Worm (Caenorhabditis elegans): Measurements from ENCODE around the gene F56D6.8.

F56D6.8 gene

DNA sequence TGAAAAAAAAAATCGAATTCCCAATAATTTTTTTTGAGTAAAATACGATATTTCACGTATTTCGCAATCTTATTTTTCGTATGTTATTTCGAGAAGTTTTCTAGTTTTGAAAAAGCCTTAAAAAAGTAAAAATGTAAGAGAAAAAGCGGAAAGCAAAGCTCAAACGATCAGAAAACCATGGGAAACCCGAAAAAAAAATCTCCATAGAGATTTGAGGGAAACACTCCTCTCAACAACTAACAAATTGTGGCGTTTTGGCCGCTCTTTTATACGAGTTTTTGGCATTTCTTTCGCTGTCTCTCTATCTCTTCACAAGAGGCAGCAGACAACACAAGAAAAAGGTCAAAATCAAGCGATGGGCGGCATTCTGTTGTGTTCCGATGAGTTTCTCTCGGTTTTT, 19.8 kb downstream of the F56D6.8 start:
- TF ChIP-seq lin-32 (GFP tag; optimal IDR thresholded peaks at IDR 0.05) (no peak), ceh-83 (GFP tag; optimal IDR thresholded peaks at IDR 0.05) (peak; percentile 34), sptf-1 (tag; optimal IDR thresholded peaks at IDR 0.05) (peak; percentile 18)

DNA sequence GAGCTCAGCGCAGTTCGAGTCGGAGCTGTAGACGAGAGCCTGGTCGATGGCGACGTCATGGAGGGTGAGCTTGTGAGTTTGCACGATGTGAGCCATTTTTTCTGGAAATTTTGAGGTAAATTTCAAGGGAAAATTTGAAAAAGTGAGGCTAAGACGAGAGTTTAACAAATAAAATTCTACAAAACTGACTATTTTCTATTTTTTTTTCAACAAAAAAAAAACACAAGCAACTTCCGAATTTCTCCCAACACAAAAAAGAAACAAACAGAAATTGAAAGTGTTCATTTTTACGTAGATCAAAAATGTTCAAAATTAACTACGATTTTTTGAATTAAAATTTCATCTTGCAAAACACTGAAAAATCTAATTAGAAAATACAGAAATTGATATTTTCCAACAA, 20.5 kb downstream of the F56D6.8 start, which contains the start of gene F37C4.5:
Gene F37C4.5 (minus strand): TSS at position 101 of the 400 bp plus-strand sequence.
- TF ChIP-seq snpc-4 (tag; optimal IDR thresholded peaks at IDR 0.05), result no peak
- TF ChIP-seq blmp-1 (tag; optimal IDR thresholded peaks at IDR 0.05), result no peak

DNA sequence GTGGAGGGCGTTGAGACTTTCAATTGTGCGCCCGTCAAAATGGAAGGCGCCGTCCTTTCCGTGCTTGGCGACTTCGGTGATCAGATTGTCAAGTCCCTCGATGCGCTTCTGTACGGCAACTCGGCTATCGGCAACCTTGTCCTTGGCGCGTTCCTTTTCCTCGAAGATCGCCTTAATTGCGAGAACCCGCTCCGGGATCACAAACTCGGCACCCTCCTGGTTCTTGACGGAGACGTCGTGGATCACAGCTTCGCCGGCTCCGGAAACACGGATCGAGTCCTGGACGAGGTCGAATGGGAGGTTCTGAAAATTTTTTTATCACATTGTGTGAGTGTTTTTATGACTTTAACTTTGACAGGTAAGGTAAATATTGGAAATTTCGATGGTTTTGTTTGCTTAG, 21.0 kb downstream of the F56D6.8 start:
- TF ChIP-seq blmp-1 (tag; optimal IDR thresholded peaks at IDR 0.05) (no peak), tbx-8 (GFP tag; optimal IDR thresholded peaks at IDR 0.05) (no peak), ceh-43 (GFP tag; optimal IDR thresholded peaks at IDR 0.05) (no peak), lsy-2 (tag; optimal IDR thresholded peaks at IDR 0.05) (no peak), hlh-1 (tag; optimal IDR thresholded peaks at IDR 0.05) (no peak), drap-1 (GFP tag; optimal IDR thresholded peaks at IDR 0.05) (no peak), sem-2 (GFP tag; optimal IDR thresholded peaks at IDR 0.05) (no peak), nhr-12 (tag; optimal IDR thresholded peaks at IDR 0.05) (no peak)

DNA sequence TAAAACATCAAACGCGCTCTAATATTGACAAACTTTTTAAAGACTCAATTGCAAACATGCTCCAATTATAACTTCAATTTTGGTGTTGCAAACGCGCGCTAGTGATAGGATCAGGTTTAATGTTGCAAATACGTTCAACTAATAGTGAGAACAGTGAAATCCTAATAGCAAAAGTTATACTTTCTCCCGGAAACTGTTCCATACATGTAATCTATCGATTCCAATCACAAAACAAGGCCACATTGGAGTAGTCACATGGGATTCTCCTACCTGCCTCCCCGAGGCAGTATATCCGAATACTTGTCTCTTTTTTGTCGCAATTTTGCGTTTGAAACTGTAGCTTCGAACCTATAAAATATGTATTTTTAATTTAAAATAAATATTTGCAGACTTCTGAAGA, 24.4 kb downstream of the F56D6.8 start:
- TF ChIP-seq flh-1 (GFP tag; optimal IDR thresholded peaks at IDR 0.05) (no peak), pha-4 (tag; optimal IDR thresholded peaks at IDR 0.05) (no peak), nhr-237 (tag; optimal IDR thresholded peaks at IDR 0.05) (no peak), mls-2 (tag; optimal IDR thresholded peaks at IDR 0.05) (no peak), lin-32 (GFP tag; optimal IDR thresholded peaks at IDR 0.05) (no peak), hlh-1 (tag; optimal IDR thresholded peaks at IDR 0.05) (no peak), ceh-83 (GFP tag; optimal IDR thresholded peaks at IDR 0.05) (no peak)

DNA sequence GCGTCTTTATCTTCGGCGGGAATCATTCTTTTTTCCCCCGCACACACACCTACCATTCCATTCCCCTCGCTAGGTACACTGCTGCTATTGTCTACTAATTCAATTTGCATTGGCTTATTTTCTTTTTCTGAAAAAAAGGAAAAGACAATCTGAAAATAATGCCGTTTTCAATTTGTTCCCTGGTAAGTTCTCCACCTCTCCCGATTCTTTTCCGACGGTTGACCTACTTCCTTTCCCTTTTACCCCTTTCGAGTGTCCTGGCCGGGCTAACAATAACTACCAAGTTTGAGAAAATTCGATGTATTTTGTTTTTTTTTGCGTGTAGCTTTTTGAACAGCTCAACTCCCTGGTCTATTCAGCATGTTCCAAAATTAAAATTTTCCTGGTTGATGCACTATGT, 27.0 kb downstream of the F56D6.8 start, which contains the start of gene F37C4.4:
Gene F37C4.4 (plus strand): TSS at position 58 of the 400 bp plus-strand sequence.
- peak; percentile 36 for TF ChIP-seq ham-2 (GFP tag; optimal IDR thresholded peaks at IDR 0.05)
- TF ChIP-seq drap-1 (GFP tag; optimal IDR thresholded peaks at IDR 0.05), result no peak
- no peak for TF ChIP-seq unc-62 (GFP tag; optimal IDR thresholded peaks at IDR 0.05)
- no peak for TF ChIP-seq nhr-76 (tag; optimal IDR thresholded peaks at IDR 0.05)
- TF ChIP-seq elt-1 (tag; optimal IDR thresholded peaks at IDR 0.05; ENCODE audit: borderline replicate concordance, insufficient read depth), result peak; percentile 40

DNA sequence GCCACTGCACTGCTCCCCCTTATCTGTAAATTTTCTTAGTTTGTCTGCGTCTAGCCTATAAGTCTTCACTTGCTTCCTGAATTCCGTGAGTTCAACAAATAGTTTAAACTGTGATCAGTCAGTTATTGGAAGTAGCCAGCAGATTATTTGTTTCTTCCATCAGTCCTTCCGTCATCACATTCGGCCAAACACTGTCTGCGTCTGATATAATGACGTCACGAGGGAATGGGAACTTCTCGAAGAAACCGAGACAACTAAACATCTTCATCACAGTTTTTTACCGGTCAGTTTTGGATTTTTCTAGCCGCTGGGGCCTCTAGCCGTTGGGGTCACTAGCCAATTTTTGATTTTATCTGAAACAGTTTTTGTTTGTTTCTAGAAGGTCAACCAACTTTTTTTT, 28.2 kb downstream of the F56D6.8 start:
- TF ChIP-seq lin-13 (tag; optimal IDR thresholded peaks at IDR 0.05) (no peak), ceh-39 (tag; optimal IDR thresholded peaks at IDR 0.05) (no peak), sem-2 (GFP tag; optimal IDR thresholded peaks at IDR 0.05) (no peak), unc-120 (tag; optimal IDR thresholded peaks at IDR 0.05; ENCODE audit: poor library complexity, severe bottlenecking) (no peak), ztf-11 (tag; optimal IDR thresholded peaks at IDR 0.05) (no peak), pha-4 (tag; optimal IDR thresholded peaks at IDR 0.05) (no peak), nhr-28 (tag; optimal IDR thresholded peaks at IDR 0.05) (no peak), blmp-1 (tag; optimal IDR thresholded peaks at IDR 0.05) (no peak)

DNA sequence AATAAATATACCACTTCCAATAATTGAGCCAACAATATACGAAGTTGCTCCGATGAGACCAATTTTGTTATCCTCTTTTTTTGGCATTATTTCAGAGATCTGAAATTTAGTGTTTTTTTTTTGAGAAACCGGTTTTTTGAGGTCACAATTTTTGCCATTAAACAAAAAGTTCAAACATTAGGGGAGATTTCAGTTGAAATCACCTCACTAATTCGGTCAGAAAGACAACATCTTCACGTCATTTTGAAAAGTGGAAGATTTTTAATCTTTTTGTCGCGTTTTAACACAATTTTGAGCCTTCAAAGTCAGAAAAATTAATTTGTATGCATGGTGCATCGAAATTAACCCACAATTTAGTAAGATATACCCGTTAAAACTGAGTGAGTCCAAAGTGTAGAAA, 29.3 kb downstream of the F56D6.8 start, which contains the start of gene aat-8:
Gene aat-8 (minus strand): TSS at position 101 of the 400 bp plus-strand sequence.
- TF ChIP-seq sptf-1 (tag; optimal IDR thresholded peaks at IDR 0.05) (no peak), nhr-12 (tag; optimal IDR thresholded peaks at IDR 0.05) (no peak), tbx-8 (GFP tag; optimal IDR thresholded peaks at IDR 0.05) (no peak), cnd-1 (tag; optimal IDR thresholded peaks at IDR 0.05) (no peak), nhr-237 (tag; optimal IDR thresholded peaks at IDR 0.05) (no peak), bed-3 (GFP tag; optimal IDR thresholded peaks at IDR 0.05) (no peak), lsy-2 (tag; optimal IDR thresholded peaks at IDR 0.05) (no peak), flh-1 (GFP tag; optimal IDR thresholded peaks at IDR 0.05) (no peak), pha-4 (tag; optimal IDR thresholded peaks at IDR 0.05) (no peak), blmp-1 (tag; optimal IDR thresholded peaks at IDR 0.05) (no peak), elt-1 (tag; optimal IDR thresholded peaks at IDR 0.05; ENCODE audit: borderline replicate concordance, insufficient read depth) (no peak), unc-120 (tag; optimal IDR thresholded peaks at IDR 0.05; ENCODE audit: poor library complexity, severe bottlenecking) (no peak), snpc-4 (tag; optimal IDR thresholded peaks at IDR 0.05) (no peak), ceh-43 (GFP tag; optimal IDR thresholded peaks at IDR 0.05) (no peak), nhr-2 (tag; optimal IDR thresholded peaks at IDR 0.05) (no peak), elt-3 (tag; optimal IDR thresholded peaks at IDR 0.05) (no peak)

Measured in whole organism, mixed stage, embryonic.